Fruit fly (Drosophila melanogaster) whole organism, wandering third instar larva: Measurements from ENCODE around the gene Ugt304A1.

Source experiments
- Myc ChIP-seq: fragments of >200 bp; optimal IDR thresholded peaks from 2 replicates; lab custom pipeline; 2017
- Sp1 ChIP-seq: fragments of 200-800 bp; sonication (Bioruptor generic); optimal IDR thresholded peaks from 3 replicates; lab custom pipeline; 2019; ENCODE audit warnings: missing biosample characterization, mild to moderate bottlenecking, missing genetic modification characterization, moderate library complexity
- dmrt93B ChIP-seq: fragments of 200-800 bp; sonication (Bioruptor generic); optimal IDR thresholded peaks from 2 replicates; lab custom pipeline; 2018; ENCODE audit warnings: missing biosample characterization, mild to moderate bottlenecking, missing genetic modification characterization
- fru ChIP-seq: fragments of 200-800 bp; sonication (Bioruptor generic); optimal IDR thresholded peaks from 3 replicates; lab custom pipeline; 2016; ENCODE audit warnings: missing biosample characterization, mild to moderate bottlenecking, missing genetic modification characterization
- jim ChIP-seq: fragments of 175-275, 200-325 bp; sonication (Bioruptor generic); optimal IDR thresholded peaks from 2 replicates; lab custom pipeline; 2016; ENCODE audit warnings: missing biosample characterization, mild to moderate bottlenecking, missing genetic modification characterization
- pan ChIP-seq: fragments of >200 bp; optimal IDR thresholded peaks from 2 replicates; lab custom pipeline; 2017
- psq ChIP-seq: fragments of 200-800 bp; sonication (Bioruptor generic); optimal IDR thresholded peaks from 3 replicates; lab custom pipeline; 2017; ENCODE audit warnings: missing biosample characterization, mild to moderate bottlenecking, missing genetic modification characterization, moderate library complexity

dm6 chr3R:11221437-11222230, 46.4 kb upstream of the Ugt304A1 start, which contains the start of the genes CG6693 and RpL3:
- TF ChIP-seq jim (GFP tag; lab: Kevin White, UChicago) (no peak), pan (lab: Kevin White, UChicago) (no peak), dmrt93B (GFP tag; lab: Kevin White, UChicago) (peak; percentile 35), psq (GFP tag; lab: Kevin White, UChicago) (peak; percentile 46), Sp1 (peak; percentile 88), Myc (lab: Kevin White, UChicago) (peak; percentile 43), fru (GFP tag; lab: Kevin White, UChicago) (peak; percentile 75)
